Fruit fly (Drosophila melanogaster) whole organism, adult: Measurements from ENCODE around the gene eIF1.

Experiments
- CG11617 ChIP-seq: fragments of 200-800 bp; sonication (Bioruptor generic); optimal IDR thresholded peaks from 2 replicates; lab custom pipeline; 2017; ENCODE audit warnings: mild to moderate bottlenecking, missing biosample characterization, missing genetic modification reagents, missing genetic modification characterization
- CG12768 ChIP-seq: fragments of 200-800 bp; sonication (Bioruptor generic); optimal IDR thresholded peaks from 2 replicates; lab custom pipeline; 2017; ENCODE audit warnings: missing biosample characterization, missing genetic modification characterization, mild to moderate bottlenecking, moderate library complexity, missing genetic modification reagents
- CG1620 ChIP-seq: fragments of 200-800 bp; sonication (Bioruptor generic); optimal IDR thresholded peaks from 2 replicates; lab custom pipeline; 2016; ENCODE audit warnings: missing biosample characterization, missing genetic modification characterization
- CG33017 ChIP-seq: fragments of 200-800 bp; sonication (Bioruptor generic); optimal IDR thresholded peaks from 2 replicates; lab custom pipeline; 2018; ENCODE audit warnings: missing biosample characterization, mild to moderate bottlenecking, missing genetic modification characterization, moderate library complexity
- Hr96 ChIP-seq: fragments of 200-800 bp; sonication (Bioruptor generic); optimal IDR thresholded peaks from 2 replicates; lab custom pipeline; 2016; ENCODE audit warnings: missing biosample characterization, missing genetic modification characterization
- Mnt ChIP-seq: fragments of 200-800 bp; sonication (Bioruptor generic); optimal IDR thresholded peaks from 2 replicates; lab custom pipeline; 2016; ENCODE audit warnings: missing biosample characterization, mild to moderate bottlenecking, missing genetic modification characterization
- cic ChIP-seq: fragments of 200-800 bp; sonication (Bioruptor generic); optimal IDR thresholded peaks from 2 replicates; lab custom pipeline; 2017; ENCODE audit warnings: missing biosample characterization, mild to moderate bottlenecking, missing genetic modification characterization, moderate library complexity
- cnc ChIP-seq, 2 experiments: fragments of >200 bp; optimal IDR thresholded peaks; 2 replicates each; lab custom pipeline; 2017
- kay ChIP-seq: fragments of 200-800 bp; sonication (Bioruptor generic); peaks from one replicate; lab custom pipeline; 2016; ENCODE audit warnings: missing biosample characterization, missing genetic modification characterization, borderline replicate concordance
- ovo ChIP-seq: fragments of 200-800 bp; sonication (Bioruptor generic); optimal IDR thresholded peaks from 2 replicates; lab custom pipeline; 2016; ENCODE audit warnings: missing biosample characterization, missing genetic modification characterization
- pad ChIP-seq: fragments of 200-800 bp; sonication (Bioruptor generic); optimal IDR thresholded peaks from 3 replicates; lab custom pipeline; 2017; ENCODE audit warnings: missing biosample characterization, missing genetic modification characterization, mild to moderate bottlenecking, moderate library complexity, missing genetic modification reagents
- tj ChIP-seq: fragments of 200-800 bp; sonication (Bioruptor generic); optimal IDR thresholded peaks from 3 replicates; lab custom pipeline; 2017; ENCODE audit warnings: missing biosample characterization, mild to moderate bottlenecking, missing genetic modification characterization, moderate library complexity
- toe ChIP-seq: fragments of 200-800 bp; sonication (Bioruptor generic); optimal IDR thresholded peaks from 2 replicates; lab custom pipeline; 2016; ENCODE audit warnings: missing biosample characterization, missing genetic modification characterization

- no peak for TF ChIP-seq pad (GFP tag; lab: Kevin White, UChicago)
- TF ChIP-seq kay (GFP tag; lab: Kevin White, UChicago) = no peak
- no peak for TF ChIP-seq CG12768 (GFP tag; lab: Kevin White, UChicago)
- TF ChIP-seq cic (GFP tag; lab: Kevin White, UChicago) = no peak
- TF ChIP-seq ovo (GFP tag; lab: Kevin White, UChicago) = no peak
- no peak for TF ChIP-seq CG1620
- no peak for TF ChIP-seq Hr96 (GFP tag; lab: Kevin White, UChicago)
- no peak for TF ChIP-seq CG33017 (tag; lab: Kevin White, UChicago)
- no peak for TF ChIP-seq Mnt (GFP tag; lab: Kevin White, UChicago)
- no peak for TF ChIP-seq CG11617 (GFP tag; lab: Kevin White, UChicago)
- no peak for TF ChIP-seq cnc (optimal IDR thresholded peaks at IDR 0.05; lab: Kevin White, UChicago)
- TF ChIP-seq toe = no peak
- no peak for TF ChIP-seq tj
Observed at dm6 chr3L:3241368-3241640, 18.2 kb downstream of the eIF1 start.
